Fruit fly (Drosophila melanogaster): ENCODE measurements around the gene CG12105.
A peak's percentile ranks its signal among the peaks of the same experiment; 100 is the strongest.

CG12105 gene

DNA sequence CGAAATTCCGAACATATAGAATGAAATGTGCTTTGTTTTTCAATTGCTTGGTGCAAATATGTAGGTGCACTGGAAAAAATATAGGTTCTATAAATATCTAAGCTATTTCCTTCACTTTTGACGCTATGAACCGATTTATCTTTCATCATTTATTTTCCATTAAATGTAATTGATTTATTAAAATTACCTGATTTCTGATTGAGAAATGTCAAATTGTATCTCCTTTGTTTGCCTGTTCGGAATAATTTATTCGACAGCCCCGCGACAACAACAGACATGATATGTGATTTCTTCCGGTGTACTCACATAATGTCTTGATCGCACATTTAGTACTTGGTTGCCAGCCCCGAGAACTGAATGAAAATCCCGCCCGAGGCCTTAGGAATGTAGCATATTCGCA lies 6.0 kb downstream of the CG12105 start (continued):
- peak; percentile 36 for TF ChIP-seq caup (GFP tag; optimal IDR thresholded peaks at IDR 0.05; ENCODE audit: severe bottlenecking)
- no peak for TF ChIP-seq ham (GFP tag; IDR thresholded peaks at IDR 0.05)
- peak; percentile 15 for TF ChIP-seq fd96Cb (tag; optimal IDR thresholded peaks at IDR 0.05)
- TF ChIP-seq CG10274 (GFP tag; optimal IDR thresholded peaks at IDR 0.05), result peak; percentile 9
- TF ChIP-seq Rfx (GFP tag; IDR thresholded peaks at IDR 0.05), result peak; percentile 80
- no peak for TF ChIP-seq CG11093 (GFP tag; IDR thresholded peaks at IDR 0.05)
- TF ChIP-seq CG12942 (GFP tag; optimal IDR thresholded peaks at IDR 0.05), result no peak
- no peak for TF ChIP-seq CG10654 (GFP tag; optimal IDR thresholded peaks at IDR 0.05)
- peak; percentile 55 for TF ChIP-seq CG11504 (tag; optimal IDR thresholded peaks at IDR 0.05)
- TF ChIP-seq CG7372 (GFP tag; IDR thresholded peaks at IDR 0.05), result peak; percentile 48; the same call in 1 of the 2 replicates
- TF ChIP-seq fd3F (GFP tag; optimal IDR thresholded peaks at IDR 0.05), result peak; percentile 20
- peak; percentile 45 to 58 for TF ChIP-seq dpn (GFP tag; optimal IDR thresholded peaks at IDR 0.05)
- TF ChIP-seq CG15269 (tag; optimal IDR thresholded peaks at IDR 0.05), result peak; percentile 53
- peak; percentile 55 for TF ChIP-seq CG9727 (GFP tag; optimal IDR thresholded peaks at IDR 0.05)
- TF ChIP-seq wdn (GFP tag; IDR thresholded peaks at IDR 0.05), result 0 out of 2 replicates have a peak, but pooled peaks have one; percentile 36
- peak; percentile 34 for TF ChIP-seq HHEX (GFP tag; optimal IDR thresholded peaks at IDR 0.05)
- 0 out of 3 replicates have a peak, but pooled peaks have one; percentile 10 for TF ChIP-seq so (GFP tag; IDR thresholded peaks at IDR 0.05)
- no peak for TF ChIP-seq CG18011 (GFP tag; optimal IDR thresholded peaks at IDR 0.05)
- TF ChIP-seq ind (GFP tag; optimal IDR thresholded peaks at IDR 0.05), result peak; percentile 48
- peak; percentile 62 for TF ChIP-seq CG3281 (GFP tag; optimal IDR thresholded peaks at IDR 0.05)
- peak; percentile 75 for TF ChIP-seq slbo (GFP tag; IDR thresholded peaks at IDR 0.05)
- peak; percentile 67 for TF ChIP-seq al (GFP tag; IDR thresholded peaks at IDR 0.05)
- TF ChIP-seq Xbp1 (GFP tag; optimal IDR thresholded peaks at IDR 0.05), result peak; percentile 25
- TF ChIP-seq CG11085 (GFP tag; IDR thresholded peaks at IDR 0.05), result 0 out of 2 replicates have a peak, but pooled peaks have one; percentile 38
- TF ChIP-seq CG18599 (GFP tag; optimal IDR thresholded peaks at IDR 0.05), result peak; percentile 48

DNA sequence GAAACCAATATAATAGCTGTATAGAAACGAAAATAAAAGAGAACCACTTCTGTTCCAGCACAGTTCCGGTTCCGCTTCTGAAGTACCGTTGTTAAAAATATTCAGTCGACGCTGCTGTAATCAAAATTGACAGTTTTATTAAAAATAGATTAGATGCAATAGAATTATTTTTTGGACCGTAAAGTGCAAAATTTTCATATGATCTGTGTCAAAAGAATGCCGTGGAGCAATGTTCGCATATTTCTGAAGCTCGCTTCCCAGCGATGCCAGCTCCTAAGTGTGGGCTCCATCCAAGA lies 12.8 kb downstream of the CG12105 start, which contains the start of the genes CG18170 and CG33791:
CG18170 (plus strand) TSS at position 122 of the 296 bp plus-strand sequence.
CG33791 (plus strand) TSS at position 122 of the 296 bp plus-strand sequence.
- TF ChIP-seq CG10267 (tag; optimal IDR thresholded peaks at IDR 0.05) (peak; percentile 54), CG9797 (GFP tag; optimal IDR thresholded peaks at IDR 0.05) (peak; percentile 39), row (GFP tag; IDR thresholded peaks at IDR 0.05) (0 out of 3 replicates have a peak, but pooled peaks have one; percentile 0), pzg (GFP tag; optimal IDR thresholded peaks at IDR 0.05) (no peak), sc (optimal IDR thresholded peaks at IDR 0.05) (no peak), sc (GFP tag; optimal IDR thresholded peaks at IDR 0.05) (peak; percentile 1), CG12104 (GFP tag; optimal IDR thresholded peaks at IDR 0.05) (no peak), CG14014 (GFP tag; IDR thresholded peaks at IDR 0.05) (no peak), Spps (tag; optimal IDR thresholded peaks at IDR 0.05) (no peak), Ets97D (GFP tag; optimal IDR thresholded peaks at IDR 0.05) (peak; percentile 52), Scr (GFP tag; IDR thresholded peaks at IDR 0.05; ENCODE audit: partially characterized antibody) (0 out of 2 replicates have a peak, but pooled peaks have one; percentile 3), CG9727 (GFP tag; optimal IDR thresholded peaks at IDR 0.05) (peak; percentile 19), CG1792 (GFP tag; optimal IDR thresholded peaks at IDR 0.05) (no peak), CG15514 (GFP tag; optimal IDR thresholded peaks at IDR 0.05) (peak; percentile 98), CG34224 (GFP tag; IDR thresholded peaks at IDR 0.05; ENCODE audit: partially characterized antibody) (no peak), CG15601 (tag; optimal IDR thresholded peaks at IDR 0.05) (peak; percentile 17), D (optimal IDR thresholded peaks at IDR 0.05) (no peak), D (GFP tag; optimal IDR thresholded peaks at IDR 0.05) (no peak), CG31441 (GFP tag; IDR thresholded peaks at IDR 0.05) (0 out of 2 replicates have a peak, but pooled peaks have one; percentile 9), CG13775 (GFP tag; optimal IDR thresholded peaks at IDR 0.05) (peak; percentile 11), hkb (optimal IDR thresholded peaks at IDR 0.05) (peak; percentile 8), hkb (GFP tag; IDR thresholded peaks at IDR 0.05) (no peak), MBD-R2 (GFP tag; IDR thresholded peaks at IDR 0.05) (0 out of 2 replicates have a peak, but pooled peaks have one; percentile 1)
